Fruit fly (Drosophila melanogaster): ENCODE results near the gene CG14662.

Gene CG14662

dm6 chr3R:4996529-4996975, 12.5 kb upstream of the CG14662 start (continued):
- TF ChIP-seq CG17912 (GFP tag; optimal IDR thresholded peaks at IDR 0.05) (no peak), TFAM (GFP tag; optimal IDR thresholded peaks at IDR 0.05) (no peak), croc (GFP tag; conservative IDR thresholded peaks at IDR 0.05) (no peak), CG6813 (GFP tag; optimal IDR thresholded peaks at IDR 0.05) (peak; percentile 20), ftz-f1 (GFP tag; optimal IDR thresholded peaks at IDR 0.05) (no peak), Oaz (GFP tag; IDR thresholded peaks at IDR 0.05) (no peak), nerfin-1 (tag; optimal IDR thresholded peaks at IDR 0.05) (peak; percentile 55), tna (GFP tag; IDR thresholded peaks at IDR 0.05; ENCODE audit: partially characterized antibody) (no peak), ttk (GFP tag; IDR thresholded peaks at IDR 0.05) (peak; percentile 15; the same call in 1 of the 2 replicates), bowl (GFP tag; IDR thresholded peaks at IDR 0.05) (no peak), Med (GFP tag) (peak; percentile 76), HLH4C (GFP tag; IDR thresholded peaks at IDR 0.05; ENCODE audit: partially characterized antibody) (no peak), pb (GFP tag; optimal IDR thresholded peaks at IDR 0.05) (peak; percentile 2), CG33213 (GFP tag; optimal IDR thresholded peaks at IDR 0.05) (no peak), CG7928 (GFP tag; optimal IDR thresholded peaks at IDR 0.05) (no peak), CG13894 (tag; optimal IDR thresholded peaks at IDR 0.05) (no peak), HLH54F (GFP tag; optimal IDR thresholded peaks at IDR 0.05) (no peak), D (optimal IDR thresholded peaks at IDR 0.05) (no peak), D (GFP tag; optimal IDR thresholded peaks at IDR 0.05) (peak; percentile 29), H2.0 (GFP tag; IDR thresholded peaks at IDR 0.05) (no peak), CG9932 (GFP tag; IDR thresholded peaks at IDR 0.05) (no peak), CG3407 (GFP tag; optimal IDR thresholded peaks at IDR 0.05) (no peak), sug (tag; optimal IDR thresholded peaks at IDR 0.05) (peak; percentile 24), unpg (GFP tag; optimal IDR thresholded peaks at IDR 0.05) (no peak), CG9609 (GFP tag; optimal IDR thresholded peaks at IDR 0.05) (no peak), CG2199 (GFP tag; IDR thresholded peaks at IDR 0.05) (peak; percentile 94), CG34422 (GFP tag; IDR thresholded peaks at IDR 0.05) (0 out of 3 replicates have a peak, but pooled peaks have one; percentile 31), mam (GFP tag; optimal IDR thresholded peaks at IDR 0.05) (no peak), CG3065 (GFP tag; optimal IDR thresholded peaks at IDR 0.05) (no peak), az2 (GFP tag; optimal IDR thresholded peaks at IDR 0.05) (no peak), sqz (GFP tag; optimal IDR thresholded peaks at IDR 0.05) (peak; percentile 30), oc (tag; optimal IDR thresholded peaks at IDR 0.05) (peak; percentile 76), CG10366 (GFP tag; IDR thresholded peaks at IDR 0.05) (no peak), CG15073 (GFP tag; optimal IDR thresholded peaks at IDR 0.05) (no peak), fru (optimal IDR thresholded peaks at IDR 0.05) (no peak), CG6254 (GFP tag; optimal IDR thresholded peaks at IDR 0.05) (peak; percentile 39), Hr51 (GFP tag; optimal IDR thresholded peaks at IDR 0.05) (no peak), Dll (GFP tag; IDR thresholded peaks at IDR 0.05; ENCODE audit: partially characterized antibody) (no peak), CG30431 (GFP tag; optimal IDR thresholded peaks at IDR 0.05) (no peak), CG8359 (GFP tag; optimal IDR thresholded peaks at IDR 0.05; ENCODE audit: borderline replicate concordance) (peak; percentile 44), Eip74EF (GFP tag; optimal IDR thresholded peaks at IDR 0.05) (peak in 1 of 2 experiments; percentile 54), CG6854 (GFP tag; optimal IDR thresholded peaks at IDR 0.05) (no peak), Hand (GFP tag; optimal IDR thresholded peaks at IDR 0.05) (no peak), CG15479 (GFP tag; optimal IDR thresholded peaks at IDR 0.05) (no peak), CG11696 (GFP tag; IDR thresholded peaks at IDR 0.05) (no peak), Dip2 (GFP tag; IDR thresholded peaks at IDR 0.05) (no peak), CG7987 (GFP tag; optimal IDR thresholded peaks at IDR 0.05) (peak; percentile 30), D19A (tag; optimal IDR thresholded peaks at IDR 0.05) (no peak), CG11085 (GFP tag; IDR thresholded peaks at IDR 0.05) (no peak), NC2α (GFP tag; optimal IDR thresholded peaks at IDR 0.05) (no peak), sim (GFP tag; IDR thresholded peaks at IDR 0.05) (0 out of 2 replicates have a peak, but pooled peaks have one; percentile 47)
